Worm (Caenorhabditis elegans): ENCODE data around the gene col-157.

col-157 gene

ce11 chrV:11525338-11525737 lies 41.5 kb downstream of the col-157 start:
- TF ChIP-seq unc-120 (tag; optimal IDR thresholded peaks at IDR 0.05; ENCODE audit: poor library complexity, severe bottlenecking) = no peak
- peak; percentile 70 for TF ChIP-seq blmp-1 (tag; optimal IDR thresholded peaks at IDR 0.05)
- no peak for TF ChIP-seq flh-1 (GFP tag; optimal IDR thresholded peaks at IDR 0.05)
- peak; percentile 28 for TF ChIP-seq sptf-1 (tag; optimal IDR thresholded peaks at IDR 0.05)
- no peak for TF ChIP-seq unc-39 (tag; optimal IDR thresholded peaks at IDR 0.05)
- TF ChIP-seq ham-2 (GFP tag; optimal IDR thresholded peaks at IDR 0.05) = peak; percentile 44
- no peak for TF ChIP-seq mab-5 (tag; optimal IDR thresholded peaks at IDR 0.05)
- TF ChIP-seq mls-2 (tag; optimal IDR thresholded peaks at IDR 0.05) = no peak
- no peak for TF ChIP-seq sem-2 (GFP tag; optimal IDR thresholded peaks at IDR 0.05)

ce11 chrV:11526927-11527491 lies 43.2 kb downstream of the col-157 start:
- TF ChIP-seq nhr-12 (tag; optimal IDR thresholded peaks at IDR 0.05) = no peak
- no peak for TF ChIP-seq ceh-43 (GFP tag; optimal IDR thresholded peaks at IDR 0.05)
- TF ChIP-seq elt-1 (tag; optimal IDR thresholded peaks at IDR 0.05; ENCODE audit: borderline replicate concordance, insufficient read depth) = no peak
- TF ChIP-seq sem-2 (GFP tag; optimal IDR thresholded peaks at IDR 0.05) = no peak
- no peak for TF ChIP-seq elt-3 (tag; optimal IDR thresholded peaks at IDR 0.05)
- TF ChIP-seq hlh-1 (tag; optimal IDR thresholded peaks at IDR 0.05) = no peak
- no peak for TF ChIP-seq bed-3 (GFP tag; optimal IDR thresholded peaks at IDR 0.05)
- TF ChIP-seq blmp-1 (tag; optimal IDR thresholded peaks at IDR 0.05) = no peak

ce11 chrV:11527531-11527930 lies 43.7 kb downstream of the col-157 start, which contains the start of gene ccch-1:
ccch-1 (plus strand) TSS chrV:11527831.
- TF ChIP-seq ceh-39 (tag; optimal IDR thresholded peaks at IDR 0.05) (no peak), hlh-1 (tag; optimal IDR thresholded peaks at IDR 0.05) (no peak), M03D4.4 (tag; optimal IDR thresholded peaks at IDR 0.05) (no peak), flh-1 (GFP tag; optimal IDR thresholded peaks at IDR 0.05) (no peak)

- TF ChIP-seq hlh-1 (tag; optimal IDR thresholded peaks at IDR 0.05) = peak; percentile 11
- TF ChIP-seq unc-120 (tag; optimal IDR thresholded peaks at IDR 0.05; ENCODE audit: poor library complexity, severe bottlenecking) = peak; percentile 19
- no peak for TF ChIP-seq sem-2 (GFP tag; optimal IDR thresholded peaks at IDR 0.05)
These were observed 44.9 kb downstream of the col-157 start for ce11 chrV:11528633-11529327.

ce11 chrV:11529541-11529940 lies 45.7 kb downstream of the col-157 start:
- TF ChIP-seq ceh-39 (tag; optimal IDR thresholded peaks at IDR 0.05) (no peak), elt-3 (tag; optimal IDR thresholded peaks at IDR 0.05) (no peak), nhr-2 (tag; optimal IDR thresholded peaks at IDR 0.05) (no peak), pha-4 (tag; optimal IDR thresholded peaks at IDR 0.05) (no peak), ztf-11 (tag; optimal IDR thresholded peaks at IDR 0.05) (no peak), unc-62 (GFP tag; optimal IDR thresholded peaks at IDR 0.05) (no peak), nhr-237 (tag; optimal IDR thresholded peaks at IDR 0.05) (peak; percentile 27), nhr-76 (tag; optimal IDR thresholded peaks at IDR 0.05) (no peak)

- TF ChIP-seq nhr-28 (tag; optimal IDR thresholded peaks at IDR 0.05) (no peak), mab-5 (tag; optimal IDR thresholded peaks at IDR 0.05) (no peak), zip-8 (tag; optimal IDR thresholded peaks at IDR 0.05) (no peak), ceh-83 (GFP tag; optimal IDR thresholded peaks at IDR 0.05) (no peak), snpc-4 (tag; optimal IDR thresholded peaks at IDR 0.05) (no peak), unc-39 (tag; optimal IDR thresholded peaks at IDR 0.05) (no peak), lin-32 (GFP tag; optimal IDR thresholded peaks at IDR 0.05) (no peak), ztf-11 (tag; optimal IDR thresholded peaks at IDR 0.05) (no peak), mep-1 (tag; optimal IDR thresholded peaks at IDR 0.05) (no peak), lsy-2 (tag; optimal IDR thresholded peaks at IDR 0.05) (no peak), nhr-2 (tag; optimal IDR thresholded peaks at IDR 0.05) (no peak), cnd-1 (tag; optimal IDR thresholded peaks at IDR 0.05) (no peak), ceh-39 (tag; optimal IDR thresholded peaks at IDR 0.05) (no peak), bed-3 (GFP tag; optimal IDR thresholded peaks at IDR 0.05) (no peak), unc-62 (GFP tag; optimal IDR thresholded peaks at IDR 0.05) (no peak), ham-2 (GFP tag; optimal IDR thresholded peaks at IDR 0.05) (no peak), sem-2 (GFP tag; optimal IDR thresholded peaks at IDR 0.05) (no peak), mls-2 (tag; optimal IDR thresholded peaks at IDR 0.05) (no peak), flh-1 (GFP tag; optimal IDR thresholded peaks at IDR 0.05) (no peak), nhr-12 (tag; optimal IDR thresholded peaks at IDR 0.05) (no peak)
These were observed 47.3 kb downstream of the col-157 start for ce11 chrV:11531100-11531499.
